Worm (Caenorhabditis elegans): Measurements from ENCODE around the gene tdp-1.

DNA sequence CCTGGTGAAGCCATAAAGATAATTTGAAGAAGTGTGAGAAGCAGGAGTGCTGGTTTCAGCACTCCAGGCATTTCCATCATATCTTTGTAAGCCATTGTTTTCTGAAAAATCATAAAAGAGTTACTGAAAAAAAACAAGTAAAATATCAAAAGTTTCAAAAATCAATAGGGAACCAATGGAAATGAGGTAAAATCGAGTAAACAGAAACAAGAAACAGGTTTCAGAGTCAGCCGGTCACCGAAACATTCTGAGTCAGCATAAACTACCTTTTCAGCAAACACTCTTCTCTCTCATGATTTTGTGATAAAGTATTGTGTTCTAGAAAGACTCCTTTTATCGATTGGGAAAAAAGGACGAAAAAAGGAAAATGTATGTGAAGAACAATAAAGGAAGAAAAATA lies 8.2 kb upstream of the tdp-1 start, which contains the start of gene C18E9.9:
- TF ChIP-seq flt-1 (GFP tag; IDR thresholded peaks at IDR 0.05) (no peak), cog-1 (tag; optimal IDR thresholded peaks at IDR 0.05) (no peak)

Measured in whole organism, midembryonic.